Worm (Caenorhabditis elegans): ENCODE data around the gene ttr-16.

DNA sequence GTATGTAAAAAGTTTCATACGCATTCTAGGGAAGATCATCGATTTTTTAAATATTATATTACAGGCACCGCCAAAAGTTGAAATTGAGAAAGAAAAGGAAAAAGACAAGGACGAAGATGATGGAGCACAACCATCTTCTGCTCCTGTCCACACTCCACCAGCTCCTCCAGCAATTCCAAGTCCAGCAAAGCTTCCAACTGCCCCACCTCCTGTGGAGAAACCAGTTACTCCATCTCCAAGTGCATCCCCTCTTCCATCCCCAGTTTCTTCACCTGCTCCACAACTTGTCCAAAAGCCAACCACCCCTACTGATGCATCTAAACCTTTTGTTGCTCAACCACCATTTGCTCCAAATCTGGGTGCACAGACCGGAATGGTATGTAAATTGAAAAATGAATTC is 12.0 kb downstream of the ttr-16 start:
- TF ChIP-seq nhr-12 (tag; optimal IDR thresholded peaks at IDR 0.05) (no peak), ama-1 (optimal IDR thresholded peaks at IDR 0.05) (no peak), aly-2 (tag; optimal IDR thresholded peaks at IDR 0.05) (no peak), nhr-28 (tag; optimal IDR thresholded peaks at IDR 0.05) (no peak), nfya-1 (tag; optimal IDR thresholded peaks at IDR 0.05; ENCODE audit: insufficient read depth) (no peak), lin-39 (tag; optimal IDR thresholded peaks at IDR 0.05) (no peak), pqm-1 (tag; optimal IDR thresholded peaks at IDR 0.05) (no peak), elt-2 (tag; optimal IDR thresholded peaks at IDR 0.05) (no peak), ztf-4 (tag; optimal IDR thresholded peaks at IDR 0.05) (no peak), ztf-11 (tag; optimal IDR thresholded peaks at IDR 0.05) (no peak)
